Worm (Caenorhabditis elegans) whole organism, young adult: Measurements from ENCODE around the gene F54D5.4.
A peak's percentile ranks its signal among the peaks of the same experiment; 100 is the strongest.

Source experiments
- B0336.3 ChIP-seq: fragments of 200-800 bp; sonication (Bioruptor generic); IDR thresholded peaks from 2 replicates; pipeline ENCODE4 v1.3.6; 2022; ENCODE audit warnings: missing genetic modification characterization, missing compliant biosample characterization
- C17E4.6 ChIP-seq: fragments of 200-800 bp; sonication (Bioruptor generic); IDR thresholded peaks from 2 replicates; pipeline ENCODE4 v1.3.6; 2022; ENCODE audit warnings: missing genetic modification reagents, missing genetic modification characterization, missing compliant biosample characterization
- F52B5.7 ChIP-seq: sonication (generic microtip); optimal IDR thresholded peaks from 2 replicates; lab custom pipeline; 2016; ENCODE audit warnings: mild to moderate bottlenecking, missing genetic modification characterization, missing compliant biosample characterization
- F57C9.4 ChIP-seq: sonication (generic microtip); optimal IDR thresholded peaks from 2 replicates; lab custom pipeline; 2017; ENCODE audit warnings: mild to moderate bottlenecking, missing genetic modification characterization, missing compliant biosample characterization
- Y53G8AR.9 ChIP-seq: fragments of 200-800 bp; sonication (Bioruptor generic); conservative IDR thresholded peaks from 2 replicates; pipeline ENCODE4 v1.3.6; 2022; ENCODE audit warnings: missing genetic modification reagents, missing genetic modification characterization, missing compliant biosample characterization
- attf-5 ChIP-seq: fragments of 200-800 bp; sonication (Bioruptor generic); optimal IDR thresholded peaks from 2 replicates; lab custom pipeline; 2018; ENCODE audit warnings: mild to moderate bottlenecking, missing genetic modification characterization, missing compliant biosample characterization
- cebp-1 ChIP-seq, 2 experiments: fragments of 200-800 bp in 1 of 2; sonication (Bioruptor generic) in 1 of 2; sonication (generic microtip) in 1 of 2; IDR thresholded peaks in 1 of 2; optimal IDR thresholded peaks in 1 of 2; 2 replicates each; pipeline versions ENCODE4 v1.3.6 to Lab custom; 2017 to 2022; ENCODE audit warnings: missing compliant biosample characterization in 2 of 2, missing genetic modification characterization in 2 of 2, mild to moderate bottlenecking in 1 of 2, missing genetic modification reagents in 1 of 2, moderate library complexity in 1 of 2
- cebp-2 ChIP-seq: fragments of 200-800 bp; sonication (Bioruptor generic); IDR thresholded peaks from 2 replicates; pipeline ENCODE4 v1.3.6; 2022; ENCODE audit warnings: missing genetic modification characterization, missing compliant biosample characterization
- ceh-27 ChIP-seq: fragments of 200-800 bp; sonication (Bioruptor generic); optimal IDR thresholded peaks from 2 replicates; lab custom pipeline; 2018; ENCODE audit warnings: mild to moderate bottlenecking, missing genetic modification characterization, moderate library complexity, missing compliant biosample characterization
- ceh-58 ChIP-seq: fragments of 200-800 bp; sonication (Bioruptor generic); IDR thresholded peaks from 2 replicates; pipeline ENCODE4 v1.3.6; 2022; ENCODE audit warnings: missing genetic modification characterization, missing compliant biosample characterization
- die-1 ChIP-seq: sonication (generic microtip); optimal IDR thresholded peaks from 2 replicates; lab custom pipeline; 2016; ENCODE audit warnings: missing genotype, mild to moderate bottlenecking, missing genetic modification characterization, missing compliant biosample characterization
- egl-44 ChIP-seq: fragments of 200-800 bp; sonication (Bioruptor generic); IDR thresholded peaks from 2 replicates; pipeline ENCODE4 v1.3.6; 2022; ENCODE audit warnings: missing genetic modification reagents, missing genetic modification characterization, missing compliant biosample characterization
- ekl-4 ChIP-seq: fragments of 200-800 bp; sonication (Bioruptor generic); IDR thresholded peaks from 2 replicates; pipeline ENCODE4 v1.3.6; 2022; ENCODE audit warnings: missing genetic modification reagents, missing genetic modification characterization, missing compliant biosample characterization
- hlh-26 ChIP-seq: fragments of 200-800 bp; sonication (Bioruptor generic); conservative IDR thresholded peaks from 2 replicates; pipeline ENCODE4 v1.3.6; 2022; ENCODE audit warnings: missing genetic modification reagents, missing genetic modification characterization, missing compliant biosample characterization
- hmg-20 ChIP-seq: fragments of 200-800 bp; sonication (Bioruptor generic); IDR thresholded peaks from 2 replicates; pipeline ENCODE4 v1.3.6; 2022; ENCODE audit warnings: missing genetic modification reagents, missing genetic modification characterization, missing compliant biosample characterization
- hrde-1 ChIP-seq: sonication (generic microtip); optimal IDR thresholded peaks from 2 replicates; lab custom pipeline; 2016; ENCODE audit warnings: missing genetic modification characterization, mild to moderate bottlenecking, missing compliant biosample characterization, moderate library complexity, missing genotype, missing genetic modification reagents, borderline replicate concordance
- hsf-1 ChIP-seq: fragments of 200-800 bp; sonication (Bioruptor generic); IDR thresholded peaks from 2 replicates; pipeline ENCODE4 v1.3.6; 2022; ENCODE audit warnings: missing genetic modification reagents, missing genetic modification characterization, missing compliant biosample characterization
- lag-1 ChIP-seq: fragments of 200-800 bp; sonication (Bioruptor generic); IDR thresholded peaks from 2 replicates; pipeline ENCODE4 v1.3.6; 2022; ENCODE audit warnings: missing genetic modification reagents, missing genetic modification characterization, missing compliant biosample characterization
- let-607 ChIP-seq, 2 experiments: fragments of 200-800 bp in 1 of 2; sonication (Bioruptor generic) in 1 of 2; sonication (generic microtip) in 1 of 2; optimal IDR thresholded peaks; 2 replicates each; lab custom pipeline; 2016 to 2018; ENCODE audit warnings: mild to moderate bottlenecking in 2 of 2, missing compliant biosample characterization in 2 of 2, missing genetic modification characterization in 2 of 2, moderate library complexity in 2 of 2, missing genotype in 1 of 2
- lin-35 ChIP-seq, 3 experiments: fragments of 150-350 bp in 2 of 3; sonication (generic microtip) in 1 of 3; optimal IDR thresholded peaks; 2 replicates each; lab custom pipeline; 2014 to 2018; ENCODE audit warnings: missing biosample characterization in 3 of 3, missing genetic modification characterization in 3 of 3, missing genetic modification reagents in 3 of 3
- lsl-1 ChIP-seq: fragments of 200-800 bp; sonication (Bioruptor generic); optimal IDR thresholded peaks from 2 replicates; lab custom pipeline; 2018; ENCODE audit warnings: mild to moderate bottlenecking, missing genetic modification characterization, moderate library complexity, missing compliant biosample characterization
- lsy-27 ChIP-seq: sonication (generic microtip); optimal IDR thresholded peaks from 2 replicates; lab custom pipeline; 2017; ENCODE audit warnings: missing genetic modification characterization, mild to moderate bottlenecking, missing compliant biosample characterization, antibody characterized with exemption, missing genotype, borderline replicate concordance; ENCODE audit not compliant: insufficient read depth
- madf-3 ChIP-seq: fragments of 200-800 bp; sonication (Bioruptor generic); IDR thresholded peaks from 2 replicates; pipeline ENCODE4 v1.3.6; 2022; ENCODE audit warnings: missing genetic modification reagents, missing genetic modification characterization, missing compliant biosample characterization
- madf-6 ChIP-seq: fragments of 200-800 bp; sonication (Bioruptor generic); IDR thresholded peaks from 2 replicates; pipeline ENCODE4 v1.3.6; 2022; ENCODE audit warnings: missing genetic modification reagents, missing genetic modification characterization, missing compliant biosample characterization
- mcd-1 ChIP-seq: fragments of 200-800 bp; sonication (Bioruptor generic); IDR thresholded peaks from 2 replicates; pipeline ENCODE4 v1.3.6; 2022; ENCODE audit warnings: missing genetic modification reagents, missing genetic modification characterization, missing compliant biosample characterization
- mxl-1 ChIP-seq: sonication (generic microtip); optimal IDR thresholded peaks from 2 replicates; lab custom pipeline; 2016; ENCODE audit warnings: missing genetic modification characterization, missing compliant biosample characterization
- nhr-80 ChIP-seq: sonication (generic microtip); optimal IDR thresholded peaks from 2 replicates; lab custom pipeline; 2016; ENCODE audit warnings: missing genetic modification characterization, missing compliant biosample characterization
- rcor-1 ChIP-seq: fragments of 200-800 bp; sonication (Bioruptor generic); IDR thresholded peaks from 2 replicates; pipeline ENCODE4 v1.3.6; 2022; ENCODE audit warnings: missing genetic modification reagents, missing genetic modification characterization, missing compliant biosample characterization
- snpc-1.3 ChIP-seq: sonication (generic microtip); optimal IDR thresholded peaks from 2 replicates; lab custom pipeline; 2017; ENCODE audit warnings: missing genetic modification characterization, mild to moderate bottlenecking, missing compliant biosample characterization, antibody characterized with exemption, moderate library complexity, missing genotype, missing genetic modification reagents; ENCODE audit not compliant: insufficient read depth
- somi-1 ChIP-seq: fragments of 200-800 bp; sonication (Bioruptor generic); optimal IDR thresholded peaks from 2 replicates; lab custom pipeline; 2018; ENCODE audit warnings: mild to moderate bottlenecking, missing genetic modification characterization, missing compliant biosample characterization
- sptf-2 ChIP-seq: fragments of 200-800 bp; sonication (Bioruptor generic); optimal IDR thresholded peaks from 2 replicates; lab custom pipeline; 2018; ENCODE audit warnings: mild to moderate bottlenecking, missing genetic modification characterization, missing compliant biosample characterization
- tbx-9 ChIP-seq: sonication (generic microtip); optimal IDR thresholded peaks from 2 replicates; lab custom pipeline; 2016; ENCODE audit warnings: borderline replicate concordance, missing genetic modification characterization, inconsistent platforms, missing compliant biosample characterization
- xnd-1 ChIP-seq: sonication (generic microtip); optimal IDR thresholded peaks from 2 replicates; lab custom pipeline; 2016; ENCODE audit warnings: missing genotype, missing genetic modification reagents, missing genetic modification characterization, missing compliant biosample characterization

F54D5.4 gene

ce11 chrII:11578327-11578726 lies 8.7 kb downstream of the F54D5.4 start, which contains the start of gene smc-6:
Gene smc-6 (plus strand): TSS chrII:11578716.
- TF ChIP-seq attf-5 (GFP tag; lab: Kevin White, UChicago) = peak; percentile 77
- TF ChIP-seq nhr-80 (tag; lab: Kevin White, UChicago) = peak; percentile 28
- TF ChIP-seq lag-1 (GFP tag; lab: Robert Waterston, UW) = no peak
- peak; percentile 96 for TF ChIP-seq cebp-1 (GFP tag; IDR thresholded peaks at IDR 0.05; lab: Robert Waterston, UW)
- peak; percentile 99 for TF ChIP-seq cebp-1 (tag; optimal IDR thresholded peaks at IDR 0.05; lab: Kevin White, UChicago)

- TF ChIP-seq B0336.3 (GFP tag; lab: Robert Waterston, UW) (peak; percentile 47; the same call in 1 of the 2 replicates), let-607 (tag; optimal IDR thresholded peaks at IDR 0.05; lab: Kevin White, UChicago) (no peak), hmg-20 (GFP tag; lab: Robert Waterston, UW) (no peak), somi-1 (GFP tag; lab: Kevin White, UChicago) (no peak), tbx-9 (tag; lab: Kevin White, UChicago) (no peak), hlh-26 (no peak), xnd-1 (tag; lab: Kevin White, UChicago) (peak; percentile 7), C17E4.6 (GFP tag; lab: Robert Waterston, UW) (0 out of 2 replicates have a peak, but pooled peaks have one; percentile 31), ceh-58 (GFP tag; lab: Robert Waterston, UW) (no peak), Y53G8AR.9 (GFP tag; lab: Robert Waterston, UW) (no peak), lsl-1 (GFP tag; lab: Kevin White, UChicago) (no peak), mcd-1 (no peak), madf-3 (GFP tag; lab: Robert Waterston, UW) (0 out of 2 replicates have a peak, but pooled peaks have one; percentile 56), hsf-1 (GFP tag; lab: Robert Waterston, UW) (0 out of 2 replicates have a peak, but pooled peaks have one; percentile 42), ceh-27 (no peak), die-1 (tag; lab: Kevin White, UChicago) (no peak), egl-44 (GFP tag; lab: Robert Waterston, UW) (no peak), F52B5.7 (tag; lab: Kevin White, UChicago) (peak; percentile 9), F57C9.4 (no peak), hrde-1 (tag; lab: Kevin White, UChicago) (peak; percentile 64), lin-35 (GFP tag; optimal IDR thresholded peaks at IDR 0.05; lab: Kevin White, UChicago) (no peak), ekl-4 (GFP tag; lab: Robert Waterston, UW) (peak; percentile 49; the same call in 1 of the 2 replicates), snpc-1.3 (tag; lab: Kevin White, UChicago) (peak; percentile 4), madf-6 (GFP tag; lab: Robert Waterston, UW) (peak; percentile 40; the same call in 1 of the 2 replicates)
Observed at ce11 chrII:11582698-11583097, 13.1 kb downstream of the F54D5.4 start, which contains the start of gene ints-7. Gene ints-7 (plus strand): TSS chrII:11582849.

- TF ChIP-seq cebp-1 (GFP tag; IDR thresholded peaks at IDR 0.05; lab: Robert Waterston, UW) (no peak), cebp-1 (tag; optimal IDR thresholded peaks at IDR 0.05; lab: Kevin White, UChicago) (no peak), madf-3 (GFP tag; lab: Robert Waterston, UW) (0 out of 2 replicates have a peak, but pooled peaks have one; percentile 34)
- TF ChIP-seq, all 124 proteins: peak for 1
Observed at ce11 chrII:11588304-11588703, 18.7 kb downstream of the F54D5.4 start.

- no peak for TF ChIP-seq cebp-1 (GFP tag; IDR thresholded peaks at IDR 0.05; lab: Robert Waterston, UW)
- peak; percentile 35 for TF ChIP-seq cebp-1 (tag; optimal IDR thresholded peaks at IDR 0.05; lab: Kevin White, UChicago)
- no peak for TF ChIP-seq lsy-27 (tag; lab: Kevin White, UChicago)
- no peak for TF ChIP-seq mxl-1 (tag; lab: Kevin White, UChicago)
- TF ChIP-seq sptf-2 = no peak
- TF ChIP-seq lsl-1 (GFP tag; lab: Kevin White, UChicago) = peak; percentile 53
- TF ChIP-seq madf-6 (GFP tag; lab: Robert Waterston, UW) = no peak
- TF ChIP-seq rcor-1 (GFP tag; lab: Robert Waterston, UW) = no peak
- no peak for TF ChIP-seq cebp-2
Observed at ce11 chrII:11591558-11591957, 21.9 kb downstream of the F54D5.4 start.
